Fruit fly (Drosophila melanogaster) whole organism, pupa: ENCODE measurements around the gene Cdc45.

Experiments used
- CG12605 ChIP-seq: fragments of 200-800 bp; sonication (Bioruptor generic); IDR thresholded peaks from 2 replicates; pipeline ENCODE4 v1.3.6; 2022; ENCODE audit warnings: missing biosample characterization, missing genetic modification characterization
- CG13204 ChIP-seq: fragments of 200-800 bp; sonication (Bioruptor generic); optimal IDR thresholded peaks from 2 replicates; lab custom pipeline; 2018; ENCODE audit warnings: missing biosample characterization, mild to moderate bottlenecking, missing genetic modification characterization, moderate library complexity
- CG14655 ChIP-seq: fragments of 200-800 bp; sonication (Bioruptor generic); optimal IDR thresholded peaks from 3 replicates; lab custom pipeline; 2017; ENCODE audit warnings: mild to moderate bottlenecking, missing biosample characterization, missing genetic modification reagents, missing genetic modification characterization
- CG15710 ChIP-seq: fragments of 200-800 bp; sonication (Bioruptor generic); optimal IDR thresholded peaks from 2 replicates; lab custom pipeline; 2018; ENCODE audit warnings: missing biosample characterization, mild to moderate bottlenecking, missing genetic modification characterization, moderate library complexity
- CG17806 ChIP-seq: fragments of 200-800 bp; sonication (Bioruptor generic); optimal IDR thresholded peaks from 2 replicates; lab custom pipeline; 2018; ENCODE audit warnings: missing biosample characterization, mild to moderate bottlenecking, missing genetic modification characterization, moderate library complexity
- CG32121 ChIP-seq: fragments of 200-800 bp; sonication (Bioruptor generic); IDR thresholded peaks from 2 replicates; pipeline ENCODE4 v1.3.6; 2022; ENCODE audit warnings: missing biosample characterization, missing genetic modification characterization
- CG4496 ChIP-seq: fragments of 200-800 bp; sonication (Bioruptor generic); IDR thresholded peaks from 3 replicates; pipeline ENCODE4 v1.3.6; 2022; ENCODE audit warnings: missing biosample characterization, missing genetic modification characterization
- CG8159 ChIP-seq: fragments of 200-800 bp; sonication (Bioruptor generic); optimal IDR thresholded peaks from 3 replicates; lab custom pipeline; 2018; ENCODE audit warnings: missing biosample characterization, mild to moderate bottlenecking, missing genetic modification characterization, moderate library complexity
- CG8301 ChIP-seq: fragments of 200-800 bp; sonication (Bioruptor generic); optimal IDR thresholded peaks from 2 replicates; lab custom pipeline; 2018; ENCODE audit warnings: missing biosample characterization, mild to moderate bottlenecking, missing genetic modification characterization
- CG9948 ChIP-seq: fragments of 200-800 bp; sonication (Bioruptor generic); optimal IDR thresholded peaks from 2 replicates; lab custom pipeline; 2018; ENCODE audit warnings: missing biosample characterization, mild to moderate bottlenecking, missing genetic modification characterization, moderate library complexity
- D1 ChIP-seq: fragments of 200-800 bp; sonication (Bioruptor generic); optimal IDR thresholded peaks from 2 replicates; lab custom pipeline; 2018; ENCODE audit warnings: missing biosample characterization, mild to moderate bottlenecking, missing genetic modification characterization, moderate library complexity
- EcR ChIP-seq: fragments of 200-800 bp; sonication (Bioruptor generic); optimal IDR thresholded peaks from 3 replicates; lab custom pipeline; 2019; ENCODE audit warnings: missing biosample characterization, missing genetic modification characterization, mild to moderate bottlenecking, moderate library complexity, missing genetic modification reagents
- Ets98B ChIP-seq: fragments of 200-800 bp; sonication (Bioruptor generic); IDR thresholded peaks from 2 replicates; pipeline ENCODE4 v1.3.6; 2022; ENCODE audit warnings: missing biosample characterization, missing genetic modification characterization
- Pif1A ChIP-seq: fragments of 200-800 bp; sonication (Bioruptor generic); optimal IDR thresholded peaks from 3 replicates; lab custom pipeline; 2016; ENCODE audit warnings: missing biosample characterization, missing genetic modification characterization
- Snoo ChIP-seq: fragments of 200-800 bp; sonication (Bioruptor generic); optimal IDR thresholded peaks from 3 replicates; lab custom pipeline; 2017; ENCODE audit warnings: missing biosample characterization, mild to moderate bottlenecking, missing genetic modification characterization, inconsistent platforms
- fd96Ca ChIP-seq: fragments of 200-800 bp; sonication (Bioruptor generic); IDR thresholded peaks from 3 replicates; pipeline ENCODE4 v1.3.6; 2022; ENCODE audit warnings: missing biosample characterization, missing genetic modification characterization
- gl ChIP-seq: fragments of 200-800 bp; sonication (Bioruptor generic); optimal IDR thresholded peaks from 2 replicates; lab custom pipeline; 2018; ENCODE audit warnings: missing biosample characterization, mild to moderate bottlenecking, missing genetic modification characterization
- rn ChIP-seq: fragments of 200-800 bp; sonication (Bioruptor generic); IDR thresholded peaks from 2 replicates; pipeline ENCODE4 v1.3.6; 2022; ENCODE audit warnings: missing biosample characterization, missing genetic modification characterization

The Cdc45 gene

DNA sequence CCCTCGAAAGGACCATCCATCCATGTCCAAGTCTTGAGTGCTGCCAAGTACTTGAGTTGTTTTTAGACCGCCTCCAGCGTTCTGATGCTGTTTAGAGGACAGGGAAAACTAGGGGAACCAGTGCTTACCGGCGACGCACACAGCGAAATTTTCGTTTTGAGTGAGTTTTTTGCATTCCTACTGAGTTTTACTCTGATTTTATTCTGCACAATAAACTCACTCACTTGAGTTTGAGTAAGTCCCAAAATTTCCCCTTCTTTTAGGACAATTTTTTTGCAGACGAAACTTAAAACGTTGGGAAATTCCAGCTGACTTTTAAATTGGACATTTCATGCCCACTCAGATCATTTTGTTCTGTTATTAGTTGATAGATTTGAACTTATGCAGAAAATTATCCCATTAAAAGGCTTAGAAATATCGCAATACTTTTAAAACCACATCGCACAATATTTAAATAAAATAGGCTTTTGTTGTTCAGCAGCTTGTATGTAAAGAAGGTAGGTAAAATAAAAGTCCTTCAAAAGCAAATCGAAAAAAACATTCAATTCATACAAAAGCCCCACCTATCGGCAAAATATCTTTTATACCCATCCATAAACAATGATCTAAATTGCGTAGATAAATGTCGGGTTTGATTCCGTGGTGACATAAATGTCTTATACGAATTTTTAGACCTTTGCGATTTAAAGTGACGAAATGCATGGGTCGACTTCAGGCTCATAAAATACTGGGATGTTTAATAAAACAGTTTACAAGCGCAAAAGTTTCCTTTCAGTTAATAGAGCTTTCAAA lies 20.7 kb downstream of the Cdc45 start:
- no peak for TF ChIP-seq gl (tag; lab: Kevin White, UChicago)
- no peak for TF ChIP-seq D1 (tag; lab: Kevin White, UChicago)
- no peak for TF ChIP-seq CG12605 (GFP tag; lab: Robert Waterston, UW)
- TF ChIP-seq, all 21 proteins: peak for 0

DNA sequence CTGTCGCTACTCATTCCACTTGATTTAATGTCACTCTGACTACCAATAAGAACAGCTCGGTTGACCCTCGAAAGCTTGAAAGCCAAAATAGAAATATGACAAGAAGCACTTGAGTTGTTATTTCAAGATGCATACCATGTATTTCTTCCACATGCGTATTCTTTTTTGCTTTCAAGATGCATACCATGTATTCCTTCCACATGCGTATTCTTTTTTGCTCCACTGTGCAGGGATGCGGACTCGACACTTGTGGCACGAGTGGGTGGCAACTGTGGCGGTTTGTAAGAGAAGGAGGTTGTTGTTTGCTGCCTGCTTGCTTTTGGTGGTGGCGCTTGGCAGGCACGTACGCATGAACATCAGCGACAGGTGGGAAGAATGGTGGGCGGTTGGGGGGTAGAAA lies 24.2 kb downstream of the Cdc45 start:
- no peak for TF ChIP-seq CG8159 (tag; lab: Kevin White, UChicago)
- no peak for TF ChIP-seq CG9948 (tag; lab: Kevin White, UChicago)
- no peak for TF ChIP-seq rn (GFP tag; lab: Robert Waterston, UW)
- TF ChIP-seq CG17806 (tag; lab: Kevin White, UChicago) = no peak
- TF ChIP-seq CG12605 (GFP tag; lab: Robert Waterston, UW) = no peak
- TF ChIP-seq Pif1A = no peak
- TF ChIP-seq Ets98B (GFP tag; lab: Robert Waterston, UW) = no peak
- TF ChIP-seq CG14655 (GFP tag; lab: Kevin White, UChicago) = no peak
- TF ChIP-seq D1 (tag; lab: Kevin White, UChicago) = no peak
- TF ChIP-seq CG4496 (GFP tag; lab: Robert Waterston, UW) = no peak
- no peak for TF ChIP-seq CG15710 (tag; lab: Kevin White, UChicago)
- no peak for TF ChIP-seq EcR
- TF ChIP-seq fd96Ca = no peak
- no peak for TF ChIP-seq CG32121 (GFP tag; lab: Robert Waterston, UW)
- TF ChIP-seq Snoo (tag; lab: Kevin White, UChicago) = no peak

DNA sequence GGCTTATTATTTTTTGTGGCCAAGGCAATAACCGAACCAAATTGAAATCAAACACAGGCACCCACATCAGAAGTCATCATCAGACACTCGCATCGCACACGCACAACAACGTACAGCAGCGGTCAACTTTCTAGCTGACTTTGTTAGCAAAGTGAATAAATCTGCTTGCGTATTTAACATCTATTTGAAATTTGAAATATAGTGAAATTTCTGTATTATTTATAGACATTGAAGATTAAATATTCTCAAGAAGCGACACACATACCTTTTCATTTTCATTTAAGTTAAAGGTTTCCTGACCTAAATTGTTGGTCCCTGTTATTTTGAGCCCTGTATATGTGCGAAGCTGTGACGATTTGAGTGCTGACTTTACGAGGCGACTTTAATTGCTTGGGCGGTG lies 31.5 kb downstream of the Cdc45 start:
- TF ChIP-seq CG8159 (tag; lab: Kevin White, UChicago) (peak; percentile 23), D1 (tag; lab: Kevin White, UChicago) (no peak)

DNA sequence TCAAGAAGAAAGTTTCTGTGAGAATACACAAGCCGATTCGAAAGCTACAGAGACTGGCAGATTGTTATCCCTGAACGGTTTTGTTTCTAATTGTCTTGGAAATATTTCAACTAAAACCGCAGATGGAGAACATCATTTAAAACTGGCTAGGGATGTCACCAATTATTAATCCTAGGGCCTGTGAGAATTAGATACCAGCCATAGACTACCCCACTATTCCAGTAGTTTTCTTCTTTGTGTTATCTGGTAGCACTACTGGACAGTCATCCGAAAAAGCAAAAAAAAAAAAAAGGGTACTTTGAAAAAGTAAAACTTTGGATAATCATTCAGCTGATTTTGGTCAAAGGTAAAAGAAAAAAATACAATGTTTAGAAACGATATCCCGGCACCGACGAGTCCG lies 40.1 kb downstream of the Cdc45 start, which contains the start of gene CG18823:
CG18823 (plus strand) TSS at position 301 of the 400 bp plus-strand sequence.
- TF ChIP-seq EcR = no peak
- no peak for TF ChIP-seq CG13204 (GFP tag; lab: Kevin White, UChicago)

DNA sequence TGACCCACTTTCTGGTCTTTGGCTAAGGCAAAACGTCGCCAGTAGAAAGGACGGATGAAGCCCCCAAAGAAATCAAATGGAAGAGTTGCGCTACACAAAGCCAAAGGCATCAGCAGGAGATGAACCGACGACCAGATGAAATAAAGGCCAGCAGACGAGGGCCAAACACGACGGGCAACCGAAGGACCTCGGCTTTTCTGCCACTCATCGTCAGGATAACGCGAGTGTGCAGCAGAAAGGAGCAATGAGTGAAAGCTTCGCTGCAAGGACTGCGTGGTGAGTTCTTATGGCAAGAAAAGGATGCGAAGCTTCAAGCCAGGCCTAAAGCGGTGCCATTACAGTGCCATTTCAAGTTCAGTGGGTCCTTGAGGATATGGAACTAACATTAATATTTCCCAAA lies 44.4 kb downstream of the Cdc45 start:
- TF ChIP-seq Snoo (tag; lab: Kevin White, UChicago) (no peak), CG9948 (tag; lab: Kevin White, UChicago) (no peak), CG8301 (tag; lab: Kevin White, UChicago) (no peak)
